Worm (Caenorhabditis elegans) whole organism, L3 larva: ENCODE data around the gene nspc-7.
A peak's percentile ranks its signal among the peaks of the same experiment; 100 is the strongest.

Source experiments
- ZK546.5 ChIP-seq: sonication (generic microtip); optimal IDR thresholded peaks from 2 replicates; lab custom pipeline; 2017; ENCODE audit warnings: missing biosample characterization, missing genetic modification characterization
- aly-2 ChIP-seq: fragments of 150-350 bp; optimal IDR thresholded peaks from 2 replicates; lab custom pipeline; 2014; ENCODE audit warnings: missing biosample characterization, missing genetic modification characterization
- ama-1 ChIP-seq: fragments of 150-350 bp; optimal IDR thresholded peaks from 2 replicates; lab custom pipeline; 2018
- ceh-16 ChIP-seq: sonication (generic microtip); optimal IDR thresholded peaks from 2 replicates; lab custom pipeline; 2017; ENCODE audit warnings: missing biosample characterization, missing genetic modification characterization
- ceh-28 ChIP-seq: fragments of 150-350 bp; optimal IDR thresholded peaks from 2 replicates; lab custom pipeline; 2014; ENCODE audit warnings: missing biosample characterization, missing genetic modification reagents, missing genetic modification characterization
- daf-12 ChIP-seq: fragments of 150-350 bp; optimal IDR thresholded peaks from 2 replicates; lab custom pipeline; 2014; ENCODE audit warnings: missing biosample characterization, missing genetic modification reagents, missing genetic modification characterization
- egl-27 ChIP-seq: sonication (generic microtip); optimal IDR thresholded peaks from 4 replicates; lab custom pipeline; 2017; ENCODE audit warnings: missing biosample characterization, missing genetic modification reagents, missing genetic modification characterization
- egl-5 ChIP-seq: fragments of 150-350 bp; optimal IDR thresholded peaks from 2 replicates; lab custom pipeline; 2017; ENCODE audit warnings: missing biosample characterization, missing genetic modification reagents, missing genetic modification characterization, inconsistent platforms
- elt-2 ChIP-seq: sonication (generic microtip); optimal IDR thresholded peaks from 2 replicates; lab custom pipeline; 2016; ENCODE audit warnings: missing genetic modification reagents, mild to moderate bottlenecking, missing genetic modification characterization, missing compliant biosample characterization
- elt-3 ChIP-seq, 3 experiments: fragments of 150-350 bp in 1 of 3; sonication (generic microtip) in 2 of 3; optimal IDR thresholded peaks; 2 replicates in 2 of 3; 4 replicates in 1 of 3; lab custom pipeline; 2014 to 2017; ENCODE audit warnings: missing biosample characterization in 3 of 3, missing genetic modification characterization in 3 of 3
- fkh-10 ChIP-seq: sonication (generic microtip); optimal IDR thresholded peaks from 2 replicates; lab custom pipeline; 2017; ENCODE audit warnings: missing biosample characterization, missing genetic modification reagents, missing genetic modification characterization
- fkh-2 ChIP-seq: fragments of 150-350 bp; optimal IDR thresholded peaks from 2 replicates; lab custom pipeline; 2014; ENCODE audit warnings: missing biosample characterization, missing genetic modification reagents, missing genetic modification characterization
- fos-1 ChIP-seq: fragments of 150-350 bp; optimal IDR thresholded peaks from 2 replicates; lab custom pipeline; 2014; ENCODE audit warnings: missing biosample characterization, missing genetic modification characterization
- hmg-11 ChIP-seq: sonication (generic microtip); optimal IDR thresholded peaks from 2 replicates; lab custom pipeline; 2016; ENCODE audit warnings: missing genetic modification characterization, missing compliant biosample characterization
- jun-1 ChIP-seq: fragments of 150-350 bp; optimal IDR thresholded peaks from 2 replicates; lab custom pipeline; 2014; ENCODE audit warnings: missing biosample characterization, missing genetic modification reagents, missing genetic modification characterization
- lin-39 ChIP-seq: fragments of 150-350 bp; optimal IDR thresholded peaks from 2 replicates; lab custom pipeline; 2018; ENCODE audit warnings: missing biosample characterization, missing genetic modification reagents, missing genetic modification characterization
- lsy-12 ChIP-seq: sonication (generic microtip); optimal IDR thresholded peaks from 2 replicates; lab custom pipeline; 2016; ENCODE audit warnings: mild to moderate bottlenecking, missing genetic modification characterization, missing compliant biosample characterization
- nfya-1 ChIP-seq: sonication (generic microtip); optimal IDR thresholded peaks from 2 replicates; lab custom pipeline; 2017; ENCODE audit warnings: missing genetic modification characterization, mild to moderate bottlenecking, missing compliant biosample characterization, antibody characterized with exemption, moderate library complexity; ENCODE audit not compliant: insufficient read depth
- nhr-12 ChIP-seq: fragments of 150-350 bp; optimal IDR thresholded peaks from 2 replicates; lab custom pipeline; 2014; ENCODE audit warnings: missing biosample characterization, missing genetic modification characterization
- nhr-23 ChIP-seq: fragments of 150-350 bp; optimal IDR thresholded peaks from 2 replicates; lab custom pipeline; 2014; ENCODE audit warnings: missing biosample characterization, missing genetic modification reagents, missing genetic modification characterization
- nhr-237 ChIP-seq: fragments of 150-350 bp; optimal IDR thresholded peaks from 2 replicates; lab custom pipeline; 2014; ENCODE audit warnings: missing biosample characterization, missing genetic modification characterization
- nhr-25 ChIP-seq: sonication (generic microtip); optimal IDR thresholded peaks from 2 replicates; lab custom pipeline; 2017; ENCODE audit warnings: missing biosample characterization, missing genetic modification characterization
- nhr-28 ChIP-seq: fragments of 150-350 bp; optimal IDR thresholded peaks from 2 replicates; lab custom pipeline; 2014; ENCODE audit warnings: missing biosample characterization, missing genetic modification characterization
- nhr-43 ChIP-seq: sonication (generic microtip); optimal IDR thresholded peaks from 2 replicates; lab custom pipeline; 2016; ENCODE audit warnings: mild to moderate bottlenecking, missing genetic modification characterization, missing compliant biosample characterization; ENCODE audit not compliant: poor library complexity, severe bottlenecking
- nhr-67 ChIP-seq: fragments of 150-350 bp; optimal IDR thresholded peaks from 2 replicates; lab custom pipeline; 2014; ENCODE audit warnings: missing biosample characterization, missing genetic modification characterization
- nhr-77 ChIP-seq: fragments of 150-350 bp; optimal IDR thresholded peaks from 2 replicates; lab custom pipeline; 2014; ENCODE audit warnings: missing biosample characterization, missing genetic modification characterization
- pha-4 ChIP-seq: fragments of 150-350 bp; optimal IDR thresholded peaks from 2 replicates; lab custom pipeline; 2014; ENCODE audit warnings: missing biosample characterization, missing genetic modification reagents, missing genetic modification characterization
- pqm-1 ChIP-seq: fragments of 150-350 bp; optimal IDR thresholded peaks from 2 replicates; lab custom pipeline; 2017; ENCODE audit warnings: missing biosample characterization, missing genetic modification characterization, inconsistent platforms
- sea-2 ChIP-seq: fragments of 150-350 bp; sonication (generic microtip); optimal IDR thresholded peaks from 4 replicates; lab custom pipeline; 2014; ENCODE audit warnings: missing biosample characterization, missing genetic modification reagents, missing genetic modification characterization
- skn-1 ChIP-seq: fragments of 150-350 bp; optimal IDR thresholded peaks from 2 replicates; lab custom pipeline; 2014; ENCODE audit warnings: missing biosample characterization, missing genetic modification characterization
- snpc-4 ChIP-seq: fragments of 150-350 bp; optimal IDR thresholded peaks from 2 replicates; lab custom pipeline; 2014; ENCODE audit warnings: missing biosample characterization, missing genetic modification characterization
- tbx-2 ChIP-seq: sonication (generic microtip); optimal IDR thresholded peaks from 2 replicates; lab custom pipeline; 2016; ENCODE audit warnings: mild to moderate bottlenecking, missing genetic modification characterization, missing compliant biosample characterization
- unc-39 ChIP-seq: sonication (generic microtip); optimal IDR thresholded peaks from 4 replicates; lab custom pipeline; 2017; ENCODE audit warnings: missing biosample characterization, missing genetic modification characterization
- unc-62 ChIP-seq: fragments of 150-350 bp; sonication (generic microtip); optimal IDR thresholded peaks from 4 replicates; lab custom pipeline; 2014; ENCODE audit warnings: missing biosample characterization, missing genetic modification reagents, missing genetic modification characterization
- zag-1 ChIP-seq: fragments of 150-350 bp; optimal IDR thresholded peaks from 2 replicates; lab custom pipeline; 2014; ENCODE audit warnings: missing biosample characterization, missing genetic modification characterization
- ztf-11 ChIP-seq: fragments of 150-350 bp; optimal IDR thresholded peaks from 2 replicates; lab custom pipeline; 2014; ENCODE audit warnings: missing biosample characterization, missing genetic modification characterization
- ztf-4 ChIP-seq: fragments of 150-350 bp; optimal IDR thresholded peaks from 2 replicates; lab custom pipeline; 2014; ENCODE audit warnings: missing biosample characterization, missing genetic modification characterization

nspc-7 gene

ce11 chrX:8568423-8568903, 26.8 kb downstream of the nspc-7 start:
- TF ChIP-seq ama-1: no peak
- TF ChIP-seq unc-62: peak; percentile 7
- TF ChIP-seq pqm-1 (tag; lab: Kevin White, UChicago): peak; percentile 31
- peak; percentile 28 for TF ChIP-seq nhr-25
- TF ChIP-seq jun-1: peak; percentile 51
- peak; percentile 88 for TF ChIP-seq elt-2
- TF ChIP-seq nhr-77 (tag; lab: Kevin White, UChicago): no peak
- TF ChIP-seq nhr-23 (tag; lab: Kevin White, UChicago): peak; percentile 48

ce11 chrX:8569159-8569558, 27.5 kb downstream of the nspc-7 start:
- TF ChIP-seq nhr-28 (tag; lab: Kevin White, UChicago) (no peak), skn-1 (tag; lab: Kevin White, UChicago) (no peak), nfya-1 (peak; percentile 47), ztf-4 (tag; lab: Kevin White, UChicago) (no peak), nhr-43 (tag; lab: Kevin White, UChicago) (no peak), lin-39 (peak; percentile 33)
- TF ChIP-seq, all 47 proteins: peak for 2

ce11 chrX:8570997-8571517, 29.4 kb downstream of the nspc-7 start, which contains the start of gene jmjd-3.1:
Gene jmjd-3.1, plus strand, starts transcription at chrX:8571047.
- TF ChIP-seq zag-1 (tag; lab: Kevin White, UChicago) (no peak), ama-1 (no peak), pqm-1 (tag; lab: Kevin White, UChicago) (no peak), fkh-2 (no peak), fos-1 (no peak), aly-2 (tag; lab: Kevin White, UChicago) (no peak), ZK546.5 (tag; lab: Kevin White, UChicago) (no peak), tbx-2 (tag; lab: Kevin White, UChicago) (no peak), daf-12 (no peak), ztf-11 (tag; lab: Kevin White, UChicago) (no peak), skn-1 (tag; lab: Kevin White, UChicago) (no peak), sea-2 (no peak), nfya-1 (no peak)

ce11 chrX:8580217-8580616, 38.6 kb downstream of the nspc-7 start, which contains the start of gene F18E9.4:
Gene F18E9.4, plus strand, starts transcription at chrX:8580517.
- TF ChIP-seq nfya-1 (no peak), snpc-4 (tag; lab: Kevin White, UChicago) (no peak), lsy-12 (tag; lab: Kevin White, UChicago) (no peak), hmg-11 (tag; lab: Kevin White, UChicago) (no peak), fkh-2 (no peak), egl-5 (tag; lab: Kevin White, UChicago) (no peak), ceh-28 (tag; lab: Kevin White, UChicago) (no peak), ceh-16 (no peak), ztf-4 (tag; lab: Kevin White, UChicago) (no peak)

- TF ChIP-seq nhr-12 (tag; lab: Kevin White, UChicago): no peak
- no peak for TF ChIP-seq fkh-2
- TF ChIP-seq ama-1: no peak
- no peak for TF ChIP-seq pha-4 (tag; lab: Kevin White, UChicago)
- no peak for TF ChIP-seq nhr-67 (tag; lab: Kevin White, UChicago)
- TF ChIP-seq ZK546.5 (tag; lab: Kevin White, UChicago): no peak
- no peak for TF ChIP-seq egl-27
- no peak for TF ChIP-seq unc-39
- no peak for TF ChIP-seq fkh-10 (GFP tag; lab: Kevin White, UChicago)
- TF ChIP-seq elt-3 (tag; optimal IDR thresholded peaks at IDR 0.05; lab: Kevin White, UChicago): no peak
- no peak for TF ChIP-seq nhr-237
Measured at ce11 chrX:8581447-8581846, 39.8 kb downstream of the nspc-7 start, which contains the start of gene F18E9.8. Gene F18E9.8, minus strand, starts transcription at chrX:8581547.
